Worm (Caenorhabditis elegans) whole organism, midembryonic: ENCODE results near the gene msrp-4.

Source experiments
- T22C8.4 ChIP-seq: fragments of 200-800 bp; sonication (Bioruptor generic); IDR thresholded peaks from 2 replicates; pipeline ENCODE4 v1.3.6; 2022; ENCODE audit warnings: missing genetic modification characterization, missing compliant biosample characterization
- ref-1 ChIP-seq: fragments of 200-800 bp; sonication (Bioruptor generic); conservative IDR thresholded peaks from 2 replicates; pipeline ENCODE4 v1.3.6; 2022; ENCODE audit warnings: missing genetic modification reagents, missing genetic modification characterization, missing compliant biosample characterization
- tab-1 ChIP-seq: fragments of 200-800 bp; sonication (Bioruptor generic); IDR thresholded peaks from 2 replicates; pipeline ENCODE4 v1.3.6; 2022; ENCODE audit warnings: missing genetic modification characterization, missing compliant biosample characterization

DNA sequence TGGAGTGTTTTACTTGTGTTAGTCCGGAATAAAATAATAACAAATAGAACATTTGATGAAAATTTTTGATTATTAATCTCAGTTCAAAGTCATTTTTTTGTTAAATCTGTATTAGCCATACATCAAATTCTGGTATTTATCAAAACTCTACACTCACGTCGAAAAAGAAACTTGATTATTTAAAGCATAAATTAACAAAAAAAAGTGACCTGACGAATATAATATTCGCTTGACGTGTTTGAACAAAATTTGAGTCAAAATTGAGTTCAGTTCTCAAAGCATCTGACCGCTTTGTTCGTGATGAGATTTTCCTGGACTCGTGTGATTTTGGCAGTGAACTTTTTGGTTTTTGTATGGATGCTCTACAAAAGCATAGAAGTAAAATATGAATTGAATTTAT lies 899 bp upstream of the msrp-4 start, which contains the start of gene F46F5.10:
- TF ChIP-seq ref-1 (GFP tag; lab: Robert Waterston, UW) (no peak), T22C8.4 (GFP tag; lab: Robert Waterston, UW) (no peak), tab-1 (GFP tag; lab: Robert Waterston, UW) (no peak)
